In genomic region chr3L:3178530-3179096, dm6 we compare ENCODE assay signal across 1 fruit fly cellular context.
TF ChIP-seq lines count a peak whose summit lies in the region.

MnM (minus strand) TSS chr3L:3178580.
Girdin (plus strand) TSS chr3L:3178930.

TF ChIP-seq in whole organism, embryonic, 481 proteins besides CTCF, POLR2A, EP300 and RAD21 (continued from another document):
- TF ChIP-seq az2 (GFP tag; optimal IDR thresholded peaks at IDR 0.05; lab: Kevin White, UChicago) (peak; percentile 56), Sry-δ (GFP tag; optimal IDR thresholded peaks at IDR 0.05; lab: Kevin White, UChicago) (peak; percentile 100), stc (GFP tag; IDR thresholded peaks at IDR 0.05; lab: Robert Waterston, UW) (no peak), CoRest (tag; optimal IDR thresholded peaks at IDR 0.05; lab: Kevin White, UChicago) (peak; percentile 81), grau (tag; optimal IDR thresholded peaks at IDR 0.05; lab: Kevin White, UChicago) (peak; percentile 74), CG10321 (GFP tag; IDR thresholded peaks at IDR 0.05; lab: Robert Waterston, UW) (no peak), CG6689 (GFP tag; IDR thresholded peaks at IDR 0.05; lab: Robert Waterston, UW) (peak; percentile 42; the same call in 1 of the 2 replicates), klu (GFP tag; IDR thresholded peaks at IDR 0.05; lab: Robert Waterston, UW) (0 out of 2 replicates have a peak, but pooled peaks have one; percentile 13), tap (tag; optimal IDR thresholded peaks at IDR 0.05; lab: Kevin White, UChicago) (no peak)
